Worm (Caenorhabditis elegans): Measurements from ENCODE around the gene Y97E10AR.1.

Gene Y97E10AR.1

ce11 chrV:8013901-8014388, 12.7 kb downstream of the Y97E10AR.1 start, which contains the start of gene Y97E10AR.6 (continued):
- TF ChIP-seq ctbp-1 (GFP tag; IDR thresholded peaks at IDR 0.05) (no peak), dmd-6 (GFP tag; IDR thresholded peaks at IDR 0.05) (peak; percentile 37), nhr-10 (tag; optimal IDR thresholded peaks at IDR 0.05) (no peak), mxl-3 (GFP tag; optimal IDR thresholded peaks at IDR 0.05) (peak; percentile 6), F37D6.2 (tag; optimal IDR thresholded peaks at IDR 0.05) (no peak), fos-1 (tag; optimal IDR thresholded peaks at IDR 0.05) (no peak), pqm-1 (tag; optimal IDR thresholded peaks at IDR 0.05) (no peak), mep-1 (tag; optimal IDR thresholded peaks at IDR 0.05) (peak; percentile 35), nhr-76 (tag; optimal IDR thresholded peaks at IDR 0.05) (no peak), hif-1 (tag; optimal IDR thresholded peaks at IDR 0.05) (peak in 1 of 2 experiments; percentile 14), snpc-1.2 (GFP tag; IDR thresholded peaks at IDR 0.05) (no peak), snpc-4 (tag; optimal IDR thresholded peaks at IDR 0.05) (no peak), F10B5.3 (tag; optimal IDR thresholded peaks at IDR 0.05) (no peak), duxl-1 (tag; optimal IDR thresholded peaks at IDR 0.05; ENCODE audit: poor library complexity) (no peak), nhr-102 (tag; optimal IDR thresholded peaks at IDR 0.05) (no peak), Y48G9A.11 (GFP tag; IDR thresholded peaks at IDR 0.05) (no peak), egl-43 (GFP tag; IDR thresholded peaks at IDR 0.05) (no peak), lsy-2 (tag; optimal IDR thresholded peaks at IDR 0.05) (peak in 1 of 2 experiments; percentile 50), aly-2 (tag; optimal IDR thresholded peaks at IDR 0.05) (no peak), Y75B8A.6 (GFP tag; IDR thresholded peaks at IDR 0.05) (no peak), Y105C5A.15 (GFP tag; IDR thresholded peaks at IDR 0.05) (no peak), nhr-6 (tag; optimal IDR thresholded peaks at IDR 0.05) (no peak), hlh-11 (tag; optimal IDR thresholded peaks at IDR 0.05) (peak; percentile 41), mdt-29 (GFP tag; IDR thresholded peaks at IDR 0.05) (no peak), mes-2 (tag; optimal IDR thresholded peaks at IDR 0.05; ENCODE audit: poor library complexity, severe bottlenecking) (peak; percentile 47), rbr-2 (tag; optimal IDR thresholded peaks at IDR 0.05) (peak; percentile 26), ama-1 (optimal IDR thresholded peaks at IDR 0.05) (peak; percentile 50), daf-16 (GFP tag; optimal IDR thresholded peaks at IDR 0.05) (no peak), daf-16 (tag; optimal IDR thresholded peaks at IDR 0.05) (peak; percentile 25)

DNA sequence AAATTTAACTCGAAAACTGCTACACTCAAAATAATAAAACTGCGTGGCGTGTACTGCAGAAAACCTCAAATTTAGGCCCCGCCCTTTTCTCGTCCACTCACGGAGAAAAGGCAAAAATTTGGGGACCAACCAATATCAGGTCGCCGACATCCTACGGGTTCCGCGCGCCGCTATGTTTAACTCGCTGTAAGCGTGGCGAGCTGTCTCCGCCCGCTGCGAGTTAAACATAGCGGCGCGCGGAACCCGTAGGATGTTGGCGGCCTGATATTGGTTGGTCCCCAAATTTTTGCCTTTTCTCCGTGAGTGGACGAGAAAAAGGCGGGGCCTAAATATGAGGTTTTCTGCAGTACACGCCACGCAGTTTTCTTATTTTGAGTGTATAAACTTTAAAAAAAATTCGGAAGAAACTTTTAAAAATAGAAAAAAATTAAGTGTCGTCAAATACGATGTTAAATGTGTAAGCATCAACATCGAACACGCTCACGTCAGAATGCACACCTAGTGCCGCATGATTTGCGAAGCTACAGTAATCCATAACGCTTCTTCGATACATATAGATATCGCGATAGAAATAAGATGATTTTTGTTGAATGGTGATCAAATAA, 13.5 kb downstream of the Y97E10AR.1 start:
- TF ChIP-seq F49E8.2 (tag; optimal IDR thresholded peaks at IDR 0.05; ENCODE audit: borderline replicate concordance) (peak; percentile 40), lin-38 (GFP tag; IDR thresholded peaks at IDR 0.05) (0 out of 2 replicates have a peak, but pooled peaks have one; percentile 21), lim-7 (GFP tag; IDR thresholded peaks at IDR 0.05) (0 out of 2 replicates have a peak, but pooled peaks have one; percentile 6)

- peak; percentile 59 for TF ChIP-seq nhr-28 (tag; optimal IDR thresholded peaks at IDR 0.05)
- TF ChIP-seq daf-16 (GFP tag; optimal IDR thresholded peaks at IDR 0.05), result no peak
- TF ChIP-seq daf-16 (tag; optimal IDR thresholded peaks at IDR 0.05), result peak; percentile 40
- TF ChIP-seq hlh-30 (tag; optimal IDR thresholded peaks at IDR 0.05; ENCODE audit: insufficient read depth), result no peak
- TF ChIP-seq mep-1 (tag; optimal IDR thresholded peaks at IDR 0.05), result peak; percentile 4
- peak; percentile 8 for TF ChIP-seq mes-2 (tag; optimal IDR thresholded peaks at IDR 0.05; ENCODE audit: poor library complexity, severe bottlenecking)
- no peak for TF ChIP-seq ama-1 (optimal IDR thresholded peaks at IDR 0.05)
- TF ChIP-seq madf-5 (GFP tag; IDR thresholded peaks at IDR 0.05), result no peak
- peak; percentile 23 for TF ChIP-seq dmd-6 (GFP tag; IDR thresholded peaks at IDR 0.05)
- TF ChIP-seq dve-1 (tag; optimal IDR thresholded peaks at IDR 0.05; ENCODE audit: insufficient read depth), result peak; percentile 15
- TF ChIP-seq pqm-1 (tag; optimal IDR thresholded peaks at IDR 0.05), result peak; percentile 84
These were observed 15.7 kb downstream of the Y97E10AR.1 start, which contains the start of gene sptl-2 for ce11 chrV:8016928-8017327. sptl-2 (plus strand) TSS chrV:8017207.
